Fruit fly (Drosophila melanogaster) whole organism, embryonic: Measurements from ENCODE around the gene CG32971.

Source experiments
- Atf6 ChIP-seq: fragments of 200-800 bp; sonication (Bioruptor generic); IDR thresholded peaks from 2 replicates; pipeline ENCODE4 v1.3.6; 2022; ENCODE audit warnings: missing biosample characterization, missing genetic modification characterization
- CG10366 ChIP-seq: fragments of 200-800 bp; sonication (Bioruptor generic); IDR thresholded peaks from 2 replicates; pipeline ENCODE4 v1.3.6; 2022; ENCODE audit warnings: missing biosample characterization, missing genetic modification characterization
- CG10431 ChIP-seq: fragments of 200-800 bp; sonication (Bioruptor generic); optimal IDR thresholded peaks from 3 replicates; lab custom pipeline; 2018; ENCODE audit warnings: missing biosample characterization, mild to moderate bottlenecking, missing genetic modification characterization
- CG10565 ChIP-seq: fragments of 200-800 bp; sonication (Bioruptor generic); optimal IDR thresholded peaks from 3 replicates; lab custom pipeline; 2016; ENCODE audit warnings: missing biosample characterization, mild to moderate bottlenecking, missing genetic modification characterization
- CG10654 ChIP-seq: fragments of 200-800 bp; sonication (Bioruptor generic); optimal IDR thresholded peaks from 2 replicates; lab custom pipeline; 2016; ENCODE audit warnings: missing biosample characterization, missing genetic modification characterization
- CG10959 ChIP-seq: fragments of 200-800 bp; sonication (Bioruptor generic); IDR thresholded peaks from 2 replicates; pipeline ENCODE4 v1.3.6; 2022; ENCODE audit warnings: missing biosample characterization, missing genetic modification characterization
- CG12219 ChIP-seq: fragments of 200-800 bp; sonication (Bioruptor generic); optimal IDR thresholded peaks from 3 replicates; lab custom pipeline; 2018; ENCODE audit warnings: missing biosample characterization, mild to moderate bottlenecking, missing genetic modification characterization
- CG14014 ChIP-seq: fragments of 200-800 bp; sonication (Bioruptor generic); IDR thresholded peaks from 2 replicates; pipeline ENCODE4 v1.3.6; 2022; ENCODE audit warnings: missing biosample characterization, missing genetic modification characterization
- CG17385 ChIP-seq: fragments of 200-800 bp; sonication (Bioruptor generic); optimal IDR thresholded peaks from 3 replicates; lab custom pipeline; 2018; ENCODE audit warnings: missing biosample characterization, mild to moderate bottlenecking, missing genetic modification characterization
- CG17568 ChIP-seq: fragments of 200-800 bp; sonication (Bioruptor generic); optimal IDR thresholded peaks from 2 replicates; lab custom pipeline; 2018; ENCODE audit warnings: missing biosample characterization, mild to moderate bottlenecking, missing genetic modification characterization, moderate library complexity
- CG17802 ChIP-seq: fragments of 200-800 bp; sonication (Bioruptor generic); optimal IDR thresholded peaks from 2 replicates; lab custom pipeline; 2018; ENCODE audit warnings: missing biosample characterization, mild to moderate bottlenecking, missing genetic modification characterization, moderate library complexity
- CG31388 ChIP-seq: fragments of 200-800 bp; sonication (Bioruptor generic); optimal IDR thresholded peaks from 2 replicates; lab custom pipeline; 2016; ENCODE audit warnings: missing biosample characterization, missing genetic modification characterization
- CG33213 ChIP-seq: fragments of 200-800 bp; sonication (Bioruptor generic); optimal IDR thresholded peaks from 3 replicates; lab custom pipeline; 2016; ENCODE audit warnings: missing biosample characterization, missing genetic modification characterization
- CG33557 ChIP-seq: fragments of 200-800 bp; sonication (Bioruptor generic); optimal IDR thresholded peaks from 2 replicates; lab custom pipeline; 2019; ENCODE audit warnings: missing biosample characterization, mild to moderate bottlenecking, missing genetic modification characterization, moderate library complexity
- CG34224 ChIP-seq: fragments of 200-800 bp; sonication (Bioruptor generic); IDR thresholded peaks from 3 replicates; pipeline ENCODE4 v1.3.6; 2022; ENCODE audit warnings: missing biosample characterization, missing genetic modification characterization; ENCODE audit not compliant: partially characterized antibody
- CG42726 ChIP-seq: fragments of 200-800 bp; sonication (Bioruptor generic); IDR thresholded peaks from 2 replicates; pipeline ENCODE4 v1.3.6; 2022; ENCODE audit warnings: missing biosample characterization, missing genetic modification characterization; ENCODE audit not compliant: partially characterized antibody
- CG43689 ChIP-seq: fragments of 200-800 bp; sonication (Bioruptor generic); IDR thresholded peaks from 2 replicates; pipeline ENCODE4 v1.3.6; 2022; ENCODE audit warnings: missing biosample characterization, missing genetic modification characterization
- CG4617 ChIP-seq: fragments of 200-800 bp; sonication (Bioruptor generic); optimal IDR thresholded peaks from 3 replicates; lab custom pipeline; 2016; ENCODE audit warnings: missing biosample characterization, missing genetic modification characterization, borderline replicate concordance
- CG4730 ChIP-seq: fragments of 200-800 bp; sonication (Bioruptor generic); IDR thresholded peaks from 2 replicates; pipeline ENCODE4 v1.3.6; 2022; ENCODE audit warnings: missing biosample characterization, missing genetic modification characterization
- CG8765 ChIP-seq: fragments of 200-800 bp; sonication (Bioruptor generic); IDR thresholded peaks from 2 replicates; pipeline ENCODE4 v1.3.6; 2022; ENCODE audit warnings: missing biosample characterization, missing genetic modification characterization
- CkIIα-i1 ChIP-seq: fragments of 200-800 bp; sonication (Bioruptor generic); IDR thresholded peaks from 2 replicates; pipeline ENCODE4 v1.3.6; 2022; ENCODE audit warnings: missing biosample characterization, missing genetic modification characterization
- CoRest ChIP-seq: fragments of 200-800 bp; sonication (Bioruptor generic); optimal IDR thresholded peaks from 3 replicates; lab custom pipeline; 2018; ENCODE audit warnings: missing biosample characterization, mild to moderate bottlenecking, missing genetic modification characterization, moderate library complexity
- E2f1 ChIP-seq: fragments of 200-800 bp; sonication (Bioruptor generic); IDR thresholded peaks from 2 replicates; pipeline ENCODE4 v1.3.6; 2022; ENCODE audit warnings: missing biosample characterization, missing genetic modification characterization
- Ets65A ChIP-seq: fragments of 200-800 bp; sonication (Bioruptor generic); peaks from one replicate; lab custom pipeline; 2016; ENCODE audit warnings: missing biosample characterization, missing genetic modification characterization
- HmgZ ChIP-seq: fragments of 200-800 bp; sonication (Bioruptor generic); optimal IDR thresholded peaks from 2 replicates; lab custom pipeline; 2018; ENCODE audit warnings: missing biosample characterization, mild to moderate bottlenecking, missing genetic modification characterization
- Lhr ChIP-seq: fragments of 200-800 bp; sonication (Bioruptor generic); optimal IDR thresholded peaks from 3 replicates; lab custom pipeline; 2017; ENCODE audit warnings: mild to moderate bottlenecking, missing biosample characterization, missing genetic modification reagents, missing genetic modification characterization
- MTF-1 ChIP-seq: fragments of 200-800 bp; sonication (Bioruptor generic); optimal IDR thresholded peaks from 2 replicates; lab custom pipeline; 2018; ENCODE audit warnings: missing biosample characterization, mild to moderate bottlenecking, missing genetic modification characterization, borderline replicate concordance
- Max ChIP-seq: fragments of 200-800 bp; sonication (Bioruptor generic); optimal IDR thresholded peaks from 2 replicates; lab custom pipeline; 2016; ENCODE audit warnings: missing biosample characterization, mild to moderate bottlenecking, missing genetic modification characterization
- Poxn ChIP-seq: fragments of 200-800 bp; sonication (Bioruptor generic); IDR thresholded peaks from 2 replicates; pipeline ENCODE4 v1.3.6; 2022; ENCODE audit warnings: missing biosample characterization, missing genetic modification characterization
- Side ChIP-seq: fragments of 200-800 bp; sonication (Bioruptor generic); optimal IDR thresholded peaks from 2 replicates; lab custom pipeline; 2016; ENCODE audit warnings: missing biosample characterization, missing genetic modification characterization
- YL-1 ChIP-seq: fragments of 200-800 bp; sonication (Bioruptor generic); optimal IDR thresholded peaks from 3 replicates; lab custom pipeline; 2017; ENCODE audit warnings: missing biosample characterization, mild to moderate bottlenecking, missing genetic modification characterization
- br ChIP-seq: fragments of >200 bp; optimal IDR thresholded peaks from 2 replicates; lab custom pipeline; 2017
- crp ChIP-seq, 2 experiments: fragments of 200-800 bp; sonication (Bioruptor generic); optimal IDR thresholded peaks; 2 replicates in 1 of 2; 3 replicates in 1 of 2; lab custom pipeline; 2017; ENCODE audit warnings: missing biosample characterization in 2 of 2, missing genetic modification characterization in 2 of 2, mild to moderate bottlenecking in 1 of 2, moderate library complexity in 1 of 2
- grau ChIP-seq: fragments of 200-800 bp; optimal IDR thresholded peaks from 3 replicates; lab custom pipeline; 2019; ENCODE audit warnings: missing biosample characterization, mild to moderate bottlenecking, missing genetic modification characterization, moderate library complexity
- hkb ChIP-seq, 2 experiments: fragments of 200-800 bp in 1 of 2; fragments of >200 bp in 1 of 2; sonication (Bioruptor generic) in 1 of 2; IDR thresholded peaks in 1 of 2; optimal IDR thresholded peaks in 1 of 2; 2 replicates each; pipeline versions ENCODE4 v1.3.6 to Lab custom; 2017 to 2022; ENCODE audit warnings: missing biosample characterization in 1 of 2, missing genetic modification characterization in 1 of 2
- lab ChIP-seq: fragments of 200-800 bp; sonication (Bioruptor generic); optimal IDR thresholded peaks from 3 replicates; lab custom pipeline; 2017; ENCODE audit warnings: missing biosample characterization, missing genetic modification characterization, mild to moderate bottlenecking, moderate library complexity, missing genetic modification reagents
- p53 ChIP-seq: fragments of 200-800 bp; sonication (Bioruptor generic); optimal IDR thresholded peaks from 2 replicates; lab custom pipeline; 2016; ENCODE audit warnings: missing biosample characterization, missing genetic modification characterization
- pzg ChIP-seq: fragments of 200-800 bp; sonication (Bioruptor generic); optimal IDR thresholded peaks from 3 replicates; lab custom pipeline; 2018; ENCODE audit warnings: missing biosample characterization, mild to moderate bottlenecking, missing genetic modification characterization, moderate library complexity
- schlank ChIP-seq: fragments of 200-800 bp; sonication (Bioruptor generic); optimal IDR thresholded peaks from 2 replicates; lab custom pipeline; 2018; ENCODE audit warnings: missing biosample characterization, mild to moderate bottlenecking, missing genetic modification characterization
- sens-2 ChIP-seq: fragments of 200-800 bp; sonication (Bioruptor generic); IDR thresholded peaks from 2 replicates; pipeline ENCODE4 v1.3.6; 2022; ENCODE audit warnings: missing biosample characterization, missing genetic modification characterization
- sna ChIP-seq: fragments of 200-800 bp; sonication (Bioruptor generic); IDR thresholded peaks from 2 replicates; pipeline ENCODE4 v1.3.6; 2022; ENCODE audit warnings: missing biosample characterization, missing genetic modification characterization; ENCODE audit not compliant: partially characterized antibody
- so ChIP-seq: fragments of 200-800 bp; sonication (Bioruptor generic); IDR thresholded peaks from 3 replicates; pipeline ENCODE4 v1.3.6; 2022; ENCODE audit warnings: missing biosample characterization, missing genetic modification characterization
- sqz ChIP-seq: fragments of 200-800 bp; sonication (Bioruptor generic); optimal IDR thresholded peaks from 3 replicates; lab custom pipeline; 2018; ENCODE audit warnings: missing biosample characterization, mild to moderate bottlenecking, missing genetic modification characterization
- sr ChIP-seq: fragments of 200-800 bp; sonication (Bioruptor generic); IDR thresholded peaks from 3 replicates; pipeline ENCODE4 v1.3.6; 2022; ENCODE audit warnings: missing biosample characterization, missing genetic modification characterization
- stc ChIP-seq: fragments of 200-800 bp; sonication (Bioruptor generic); IDR thresholded peaks from 2 replicates; pipeline ENCODE4 v1.3.6; 2022; ENCODE audit warnings: missing biosample characterization, missing genetic modification characterization
- tll ChIP-seq, 2 experiments: fragments of 200-800 bp in 1 of 2; fragments of >200 bp in 1 of 2; sonication (Bioruptor generic) in 1 of 2; optimal IDR thresholded peaks; 2 replicates each; lab custom pipeline; 2017 to 2019; ENCODE audit warnings: missing biosample characterization in 2 of 2, missing genetic modification characterization in 2 of 2, mild to moderate bottlenecking in 1 of 2, moderate library complexity in 1 of 2
- tx ChIP-seq: fragments of 200-800 bp; sonication (Bioruptor generic); optimal IDR thresholded peaks from 2 replicates; lab custom pipeline; 2016; ENCODE audit warnings: missing biosample characterization, missing genetic modification characterization
- vvl ChIP-seq: fragments of 200-800 bp; sonication (Bioruptor generic); IDR thresholded peaks from 2 replicates; pipeline ENCODE4 v1.3.6; 2022; ENCODE audit warnings: missing biosample characterization, missing genetic modification characterization
- z ChIP-seq: fragments of 200-800 bp; sonication (Bioruptor generic); IDR thresholded peaks from 3 replicates; pipeline ENCODE4 v1.3.6; 2022; ENCODE audit warnings: missing biosample characterization, missing genetic modification characterization

Gene CG32971

DNA sequence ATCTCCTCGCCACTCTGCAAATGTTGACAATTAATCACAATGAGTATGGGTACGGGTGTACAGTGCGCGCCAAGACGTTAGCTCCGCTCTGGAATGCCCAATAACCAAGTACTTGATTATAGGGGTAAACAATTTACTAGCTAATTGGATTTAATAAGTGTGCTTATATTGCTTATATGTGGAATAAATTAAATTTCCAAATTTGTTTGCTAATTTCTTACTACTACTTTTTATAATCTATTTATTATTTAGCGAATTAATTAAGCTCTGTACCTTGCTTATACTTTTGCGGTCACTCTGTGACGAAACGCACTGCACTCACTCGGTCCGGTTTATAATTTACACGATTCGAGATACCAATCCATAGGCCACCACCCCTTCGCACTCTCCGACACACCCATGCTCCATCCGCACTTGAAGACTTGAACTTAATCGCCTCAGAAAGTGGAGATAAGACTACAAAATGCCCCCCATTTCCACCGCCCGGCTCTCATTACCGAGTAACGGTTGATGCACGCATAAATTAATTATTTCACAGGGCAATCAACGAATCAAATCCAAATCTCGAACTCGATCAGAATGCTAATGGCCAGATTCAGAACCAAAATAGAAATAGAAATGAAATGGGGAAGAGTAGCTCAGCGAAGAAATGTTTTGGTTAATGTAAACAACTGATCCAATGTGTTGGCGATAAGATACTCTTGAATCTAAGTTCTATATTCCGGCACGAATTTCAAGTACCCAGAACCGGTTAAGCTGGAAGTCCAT is 36.9 kb upstream of the CG32971 start (continued):
- TF ChIP-seq MTF-1 (GFP tag; lab: Kevin White, UChicago) (no peak), CG10366 (no peak), tll (GFP tag; optimal IDR thresholded peaks at IDR 0.05; lab: Kevin White, UChicago) (no peak), sens-2 (GFP tag; lab: Robert Waterston, UW) (0 out of 2 replicates have a peak, but pooled peaks have one; percentile 20), Lhr (GFP tag; lab: Kevin White, UChicago) (no peak), CG14014 (GFP tag; lab: Robert Waterston, UW) (no peak), sr (no peak), z (GFP tag; lab: Robert Waterston, UW) (no peak), Side (GFP tag; lab: Kevin White, UChicago) (no peak), sqz (no peak), YL-1 (GFP tag; lab: Kevin White, UChicago) (no peak), CG12219 (GFP tag; lab: Kevin White, UChicago) (peak; percentile 32), CG31388 (GFP tag; lab: Kevin White, UChicago) (no peak), CG4617 (GFP tag; lab: Kevin White, UChicago) (no peak), grau (tag; lab: Kevin White, UChicago) (peak; percentile 42), Poxn (GFP tag; lab: Robert Waterston, UW) (no peak), crp (GFP tag; optimal IDR thresholded peaks at IDR 0.05; lab: Kevin White, UChicago) (no peak), CG8765 (GFP tag; lab: Robert Waterston, UW) (no peak), tx (GFP tag; lab: Kevin White, UChicago) (no peak), Max (no peak), CG10654 (GFP tag; lab: Kevin White, UChicago) (no peak), schlank (tag; lab: Kevin White, UChicago) (no peak), CG17568 (GFP tag; lab: Kevin White, UChicago) (no peak), br (lab: Kevin White, UChicago) (no peak), so (0 out of 3 replicates have a peak, but pooled peaks have one; percentile 55), Ets65A (GFP tag; lab: Kevin White, UChicago) (peak; percentile 92), CG4730 (GFP tag; lab: Robert Waterston, UW) (0 out of 2 replicates have a peak, but pooled peaks have one; percentile 17), CG43689 (no peak), CkIIα-i1 (no peak), CG10431 (GFP tag; lab: Kevin White, UChicago) (no peak), sna (GFP tag; lab: Robert Waterston, UW) (no peak), vvl (GFP tag; lab: Robert Waterston, UW) (peak; percentile 38; the same call in 1 of the 2 replicates), CG42726 (no peak), CG33213 (GFP tag; lab: Kevin White, UChicago) (no peak), E2f1 (GFP tag; lab: Robert Waterston, UW) (0 out of 2 replicates have a peak, but pooled peaks have one; percentile 9), CG10565 (GFP tag; lab: Kevin White, UChicago) (no peak), CG33557 (GFP tag; lab: Kevin White, UChicago) (peak; percentile 35), lab (GFP tag; lab: Kevin White, UChicago) (peak; percentile 57), p53 (no peak), hkb (optimal IDR thresholded peaks at IDR 0.05; lab: Kevin White, UChicago) (no peak), hkb (GFP tag; IDR thresholded peaks at IDR 0.05; lab: Robert Waterston, UW) (no peak; the same call in none of the 2 replicates), CG17385 (peak; percentile 48), CG34224 (no peak), pzg (GFP tag; lab: Kevin White, UChicago) (no peak), CG17802 (tag; lab: Kevin White, UChicago) (no peak), Atf6 (GFP tag; lab: Robert Waterston, UW) (no peak), stc (GFP tag; lab: Robert Waterston, UW) (0 out of 2 replicates have a peak, but pooled peaks have one; percentile 31), CG10959 (GFP tag; lab: Robert Waterston, UW) (no peak), HmgZ (no peak), CoRest (peak; percentile 64)
